Worm (Caenorhabditis elegans): ENCODE data around the gene nhr-35.

DNA sequence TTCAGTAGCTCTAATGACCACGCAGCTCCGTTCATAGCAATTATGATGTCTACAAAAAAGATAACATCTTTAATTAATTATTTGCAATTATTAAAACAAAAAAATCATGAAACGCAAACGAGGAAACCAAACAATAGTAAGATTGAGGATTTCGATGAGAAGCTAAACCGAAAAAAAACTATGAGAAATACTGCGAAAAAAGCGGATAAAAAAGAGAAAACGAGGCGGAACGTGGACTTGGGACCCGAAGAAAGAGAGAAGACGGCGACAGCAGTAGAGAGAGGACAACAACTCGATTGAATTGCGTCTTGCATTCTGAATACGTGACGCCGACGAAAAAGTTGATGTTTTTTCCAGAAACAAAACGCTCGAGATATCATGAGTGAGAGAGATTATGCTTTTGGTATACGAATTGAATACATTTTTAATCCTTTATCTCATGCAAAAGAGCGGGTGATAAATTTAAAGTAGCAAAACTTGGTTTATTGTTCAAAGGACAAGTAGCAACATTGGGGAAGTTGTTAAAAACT is 43.6 kb upstream of the nhr-35 start, which contains the start of gene ncr-1:
- TF ChIP-seq ama-1 (optimal IDR thresholded peaks at IDR 0.05) (no peak), pes-1 (GFP tag; IDR thresholded peaks at IDR 0.05) (no peak), B0310.2 (tag; optimal IDR thresholded peaks at IDR 0.05) (no peak), F13C5.2 (tag; optimal IDR thresholded peaks at IDR 0.05) (no peak)

Data from whole organism, early embryonic.